Worm (Caenorhabditis elegans) whole organism, L4 larva: ENCODE results near the gene wht-3.
A peak's percentile ranks its signal among the peaks of the same experiment; 100 is the strongest.

ENCODE experiments used
- T20F7.1 ChIP-seq: fragments of 200-800 bp; sonication (Bioruptor generic); optimal IDR thresholded peaks from 2 replicates; lab custom pipeline; 2018; ENCODE audit warnings: mild to moderate bottlenecking, missing genetic modification characterization, missing compliant biosample characterization
- dve-1 ChIP-seq: sonication (generic microtip); optimal IDR thresholded peaks from 2 replicates; lab custom pipeline; 2017; ENCODE audit warnings: antibody characterized with exemption, mild to moderate bottlenecking, missing genetic modification characterization, missing compliant biosample characterization; ENCODE audit not compliant: insufficient read depth
- egl-27 ChIP-seq: sonication (generic microtip); optimal IDR thresholded peaks from 3 replicates; lab custom pipeline; 2017; ENCODE audit warnings: missing biosample characterization, missing genetic modification reagents, missing genetic modification characterization
- lin-13 ChIP-seq: fragments of 150-350 bp; optimal IDR thresholded peaks from 2 replicates; lab custom pipeline; 2014; ENCODE audit warnings: missing biosample characterization, missing genetic modification reagents, missing genetic modification characterization
- lsy-2 ChIP-seq, 2 experiments: fragments of 150-350 bp in 1 of 2; sonication (generic microtip) in 1 of 2; optimal IDR thresholded peaks; 2 replicates each; lab custom pipeline; 2014 to 2017; ENCODE audit warnings: missing biosample characterization in 2 of 2, missing genetic modification characterization in 2 of 2
- mdl-1 ChIP-seq, 2 experiments: fragments of 150-350 bp in 1 of 2; sonication (generic microtip) in 1 of 2; optimal IDR thresholded peaks; 2 replicates each; lab custom pipeline; 2014 to 2017; ENCODE audit warnings: missing biosample characterization in 2 of 2, missing genetic modification characterization in 2 of 2
- nhr-42 ChIP-seq: fragments of 200-800 bp; sonication (Bioruptor generic); IDR thresholded peaks from 2 replicates; pipeline ENCODE4 v1.3.6; 2022; ENCODE audit warnings: missing genetic modification characterization, missing compliant biosample characterization
- nhr-76 ChIP-seq: fragments of 150-350 bp; optimal IDR thresholded peaks from 2 replicates; lab custom pipeline; 2014; ENCODE audit warnings: missing biosample characterization, missing genetic modification characterization
- unc-39 ChIP-seq: sonication (generic microtip); optimal IDR thresholded peaks from 2 replicates; lab custom pipeline; 2017; ENCODE audit warnings: missing biosample characterization, missing genetic modification characterization
- zip-2 ChIP-seq: fragments of 150-350 bp; optimal IDR thresholded peaks from 2 replicates; lab custom pipeline; 2014; ENCODE audit warnings: missing biosample characterization, missing genetic modification characterization

DNA sequence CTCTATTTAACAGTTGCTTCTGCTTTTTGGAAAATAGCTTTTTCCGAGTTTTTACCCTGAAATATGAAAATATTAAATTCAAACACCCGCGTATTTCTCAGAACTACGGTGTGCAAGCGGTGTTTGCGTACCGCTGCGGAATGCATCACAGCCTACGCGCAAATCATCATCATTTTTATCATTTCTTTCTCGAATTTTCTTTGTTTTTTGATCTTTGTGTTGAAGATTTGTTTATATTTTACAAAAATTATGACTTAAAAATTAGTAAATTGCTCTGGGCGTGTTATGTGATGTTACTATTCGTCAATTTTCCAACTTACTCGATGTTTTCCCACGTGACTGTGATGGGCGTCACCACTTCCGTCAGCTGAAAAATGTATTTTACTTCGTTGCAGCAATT lies 479 bp downstream of the wht-3 start:
- TF ChIP-seq lsy-2 (tag; optimal IDR thresholded peaks at IDR 0.05; lab: Kevin White, UChicago) (peak; percentile 88 to 99), nhr-42 (GFP tag; lab: Robert Waterston, UW) (no peak), zip-2 (tag; lab: Kevin White, UChicago) (peak; percentile 15), nhr-76 (no peak), unc-39 (no peak), mdl-1 (tag; optimal IDR thresholded peaks at IDR 0.05; lab: Kevin White, UChicago) (peak in 1 of 2 experiments; percentile 59), lin-13 (peak; percentile 4), T20F7.1 (GFP tag; lab: Kevin White, UChicago) (peak; percentile 53), egl-27 (tag; lab: Kevin White, UChicago) (no peak), dve-1 (tag; lab: Kevin White, UChicago) (no peak)
